Fruit fly (Drosophila melanogaster) whole organism, prepupa: Measurements from ENCODE around the gene sit.
A peak's percentile ranks its signal among the peaks of the same experiment; 100 is the strongest.

Experiments
- Blimp-1 ChIP-seq: fragments of 200-800 bp; sonication (Bioruptor generic); optimal IDR thresholded peaks from 3 replicates; lab custom pipeline; 2017; ENCODE audit warnings: missing biosample characterization, missing genetic modification characterization, mild to moderate bottlenecking, moderate library complexity, missing genetic modification reagents
- CG10669 ChIP-seq: fragments of 200-800 bp; sonication (Bioruptor generic); optimal IDR thresholded peaks from 3 replicates; lab custom pipeline; 2018; ENCODE audit warnings: missing biosample characterization, mild to moderate bottlenecking, missing genetic modification characterization, moderate library complexity
- CG11762 ChIP-seq: fragments of 200-800 bp; sonication (Bioruptor generic); optimal IDR thresholded peaks from 3 replicates; lab custom pipeline; 2016; ENCODE audit warnings: missing biosample characterization, missing genetic modification characterization; ENCODE audit not compliant: insufficient read depth
- CG15336 ChIP-seq: fragments of 200-800 bp; sonication (Bioruptor generic); IDR thresholded peaks from 2 replicates; pipeline ENCODE4 v1.3.6; 2022; ENCODE audit warnings: missing biosample characterization, missing genetic modification characterization
- CG1621 ChIP-seq: fragments of 200-800 bp; sonication (Bioruptor generic); optimal IDR thresholded peaks from 3 replicates; lab custom pipeline; 2018; ENCODE audit warnings: missing biosample characterization, mild to moderate bottlenecking, missing genetic modification characterization
- CG16779 ChIP-seq: fragments of 200-800 bp; sonication (Bioruptor generic); optimal IDR thresholded peaks from 3 replicates; lab custom pipeline; 2017; ENCODE audit warnings: missing biosample characterization, mild to moderate bottlenecking, missing genetic modification characterization
- CG31627 ChIP-seq: fragments of 200-800 bp; sonication (Bioruptor generic); optimal IDR thresholded peaks from 3 replicates; lab custom pipeline; 2016; ENCODE audit warnings: missing biosample characterization, missing genetic modification characterization
- CG32006 ChIP-seq: fragments of 200-800 bp; sonication (Bioruptor generic); optimal IDR thresholded peaks from 3 replicates; lab custom pipeline; 2017; ENCODE audit warnings: missing biosample characterization, mild to moderate bottlenecking, missing genetic modification characterization
- CG3919 ChIP-seq: fragments of 200-800 bp; sonication (Bioruptor generic); optimal IDR thresholded peaks from 3 replicates; lab custom pipeline; 2016; ENCODE audit warnings: missing biosample characterization, missing genetic modification characterization
- CG4318 ChIP-seq: fragments of 200-800 bp; sonication (Bioruptor generic); optimal IDR thresholded peaks from 3 replicates; lab custom pipeline; 2017; ENCODE audit warnings: missing biosample characterization, mild to moderate bottlenecking, missing genetic modification characterization
- CG6163 ChIP-seq: fragments of 200-800 bp; sonication (Bioruptor generic); IDR thresholded peaks from 3 replicates; pipeline ENCODE4 v1.3.6; 2022; ENCODE audit warnings: missing biosample characterization, missing genetic modification characterization
- CG6276 ChIP-seq: fragments of 200-800 bp; sonication (Bioruptor generic); optimal IDR thresholded peaks from 2 replicates; lab custom pipeline; 2017; ENCODE audit warnings: missing biosample characterization, mild to moderate bottlenecking, missing genetic modification characterization
- CG6792 ChIP-seq: fragments of 200-800 bp; sonication (Bioruptor generic); optimal IDR thresholded peaks from 3 replicates; lab custom pipeline; 2016; ENCODE audit warnings: missing biosample characterization, missing genetic modification characterization
- CG6808 ChIP-seq: fragments of 200-800 bp; sonication (Bioruptor generic); optimal IDR thresholded peaks from 3 replicates; lab custom pipeline; 2017; ENCODE audit warnings: missing biosample characterization, missing genetic modification characterization, mild to moderate bottlenecking, moderate library complexity, missing genetic modification reagents
- CG6854 ChIP-seq: fragments of 200-800 bp; sonication (Bioruptor generic); optimal IDR thresholded peaks from 2 replicates; lab custom pipeline; 2017; ENCODE audit warnings: missing biosample characterization, mild to moderate bottlenecking, missing genetic modification characterization
- CG7368 ChIP-seq: fragments of 200-800 bp; sonication (Bioruptor generic); optimal IDR thresholded peaks from 3 replicates; lab custom pipeline; 2016; ENCODE audit warnings: missing biosample characterization, missing genetic modification characterization
- CG8119 ChIP-seq: fragments of 200-800 bp; sonication (Bioruptor generic); IDR thresholded peaks from 3 replicates; pipeline ENCODE4 v1.3.6; 2022; ENCODE audit warnings: missing biosample characterization, missing genetic modification characterization
- CG9139 ChIP-seq: fragments of 200-800 bp; sonication (Bioruptor generic); optimal IDR thresholded peaks from 3 replicates; lab custom pipeline; 2017; ENCODE audit warnings: missing biosample characterization, mild to moderate bottlenecking, missing genetic modification characterization
- Eip75B ChIP-seq: fragments of 200-800 bp; sonication (Bioruptor generic); optimal IDR thresholded peaks from 3 replicates; lab custom pipeline; 2016; ENCODE audit warnings: missing biosample characterization, missing genetic modification characterization
- Eip78C ChIP-seq: fragments of 200-800 bp; sonication (Bioruptor generic); peaks from one replicate; lab custom pipeline; 2016; ENCODE audit warnings: missing biosample characterization, missing genetic modification characterization
- Eip93F ChIP-seq: fragments of 200-800 bp; sonication (Bioruptor generic); optimal IDR thresholded peaks from 2 replicates; lab custom pipeline; 2016; ENCODE audit warnings: missing biosample characterization, mild to moderate bottlenecking, missing genetic modification characterization
- Ets21C ChIP-seq: fragments of 200-800 bp; sonication (Bioruptor generic); optimal IDR thresholded peaks from 3 replicates; lab custom pipeline; 2016; ENCODE audit warnings: missing biosample characterization, missing genetic modification characterization
- Ets96B ChIP-seq: fragments of 200-800 bp; optimal IDR thresholded peaks from 2 replicates; lab custom pipeline; 2019; ENCODE audit warnings: missing biosample characterization, mild to moderate bottlenecking, missing genetic modification characterization, moderate library complexity
- Gug ChIP-seq: fragments of 200-800 bp; sonication (Bioruptor generic); IDR thresholded peaks from 2 replicates; pipeline ENCODE4 v1.3.6; 2022; ENCODE audit warnings: missing biosample characterization, missing genetic modification characterization
- Hr38 ChIP-seq: sonication (Bioruptor generic); optimal IDR thresholded peaks from 2 replicates; lab custom pipeline; 2016; ENCODE audit warnings: missing biosample characterization, missing genetic modification characterization
- Hr4 ChIP-seq: fragments of 200-800 bp; sonication (Bioruptor generic); optimal IDR thresholded peaks from 3 replicates; lab custom pipeline; 2016; ENCODE audit warnings: missing biosample characterization, missing genetic modification characterization
- Lpt ChIP-seq: fragments of 200-800 bp; sonication (Bioruptor generic); optimal IDR thresholded peaks from 3 replicates; lab custom pipeline; 2016; ENCODE audit warnings: missing biosample characterization, missing genetic modification characterization
- Met ChIP-seq: fragments of 200-800 bp; sonication (Bioruptor generic); optimal IDR thresholded peaks from 3 replicates; lab custom pipeline; 2016; ENCODE audit warnings: missing biosample characterization, missing genetic modification characterization
- OdsH ChIP-seq: fragments of 200-800 bp; sonication (Bioruptor generic); optimal IDR thresholded peaks from 3 replicates; lab custom pipeline; 2016; ENCODE audit warnings: missing biosample characterization, missing genetic modification characterization
- Smox ChIP-seq: fragments of 200-800 bp; sonication (Bioruptor generic); optimal IDR thresholded peaks from 3 replicates; lab custom pipeline; 2016; ENCODE audit warnings: missing biosample characterization, missing genetic modification characterization
- Sox14 ChIP-seq: fragments of 200-800 bp; sonication (Bioruptor generic); optimal IDR thresholded peaks from 3 replicates; lab custom pipeline; 2016; ENCODE audit warnings: missing biosample characterization, missing genetic modification characterization
- Sox15 ChIP-seq: fragments of 200-800 bp; sonication (Bioruptor generic); optimal IDR thresholded peaks from 3 replicates; lab custom pipeline; 2016; ENCODE audit warnings: missing biosample characterization, missing genetic modification characterization
- acj6 ChIP-seq: fragments of 200-800 bp; sonication (Bioruptor generic); optimal IDR thresholded peaks from 3 replicates; lab custom pipeline; 2016; ENCODE audit warnings: missing biosample characterization, missing genetic modification characterization
- cyc ChIP-seq: fragments of 200-800 bp; sonication (Bioruptor generic); optimal IDR thresholded peaks from 3 replicates; lab custom pipeline; 2016; ENCODE audit warnings: missing biosample characterization, missing genetic modification characterization
- dac ChIP-seq: fragments of 200-800 bp; sonication (Bioruptor generic); optimal IDR thresholded peaks from 2 replicates; lab custom pipeline; 2017; ENCODE audit warnings: missing biosample characterization, mild to moderate bottlenecking, missing genetic modification characterization
- dsx ChIP-seq: fragments of 200-800 bp; optimal IDR thresholded peaks from 3 replicates; lab custom pipeline; 2019; ENCODE audit warnings: missing biosample characterization, mild to moderate bottlenecking, missing genetic modification characterization, moderate library complexity; ENCODE audit not compliant: poor library complexity, severe bottlenecking
- eg ChIP-seq: fragments of 200-800 bp; sonication (Bioruptor generic); IDR thresholded peaks from 3 replicates; pipeline ENCODE4 v1.3.6; 2022; ENCODE audit warnings: missing biosample characterization, missing genetic modification characterization
- esn ChIP-seq: fragments of 200-800 bp; sonication (Bioruptor generic); optimal IDR thresholded peaks from 2 replicates; lab custom pipeline; 2016; ENCODE audit warnings: missing biosample characterization, mild to moderate bottlenecking, missing genetic modification characterization, moderate library complexity
- fkh ChIP-seq: fragments of 200-800 bp; sonication (Bioruptor generic); optimal IDR thresholded peaks from 3 replicates; lab custom pipeline; 2017; ENCODE audit warnings: missing biosample characterization, mild to moderate bottlenecking, missing genetic modification characterization, moderate library complexity
- net ChIP-seq: fragments of 200-800 bp; sonication (Bioruptor generic); optimal IDR thresholded peaks from 3 replicates; lab custom pipeline; 2016; ENCODE audit warnings: missing biosample characterization, missing genetic modification characterization
- pdm3 ChIP-seq: fragments of 200-800 bp; sonication (Bioruptor generic); optimal IDR thresholded peaks from 3 replicates; lab custom pipeline; 2016; ENCODE audit warnings: missing biosample characterization, missing genetic modification characterization
- salr ChIP-seq, 2 experiments: fragments of 200-800 bp; sonication (Bioruptor generic); optimal IDR thresholded peaks; 3 replicates each; lab custom pipeline; 2016 to 2018; ENCODE audit warnings: missing biosample characterization in 2 of 2, missing genetic modification characterization in 2 of 2, mild to moderate bottlenecking in 1 of 2
- ss ChIP-seq, 2 experiments: fragments of 200-800 bp; sonication (Bioruptor generic); optimal IDR thresholded peaks; 2 replicates in 1 of 2; 3 replicates in 1 of 2; lab custom pipeline; 2017 to 2018; ENCODE audit warnings: mild to moderate bottlenecking in 2 of 2, missing biosample characterization in 2 of 2, missing genetic modification characterization in 2 of 2, moderate library complexity in 1 of 2
- svp ChIP-seq: fragments of 200-800 bp; sonication (Bioruptor generic); peaks from one replicate; lab custom pipeline; 2016; ENCODE audit warnings: missing biosample characterization, missing genetic modification characterization
- vri ChIP-seq: fragments of 200-800 bp; sonication (Bioruptor generic); optimal IDR thresholded peaks from 3 replicates; lab custom pipeline; 2016; ENCODE audit warnings: missing biosample characterization, mild to moderate bottlenecking, missing genetic modification characterization

sit gene

DNA sequence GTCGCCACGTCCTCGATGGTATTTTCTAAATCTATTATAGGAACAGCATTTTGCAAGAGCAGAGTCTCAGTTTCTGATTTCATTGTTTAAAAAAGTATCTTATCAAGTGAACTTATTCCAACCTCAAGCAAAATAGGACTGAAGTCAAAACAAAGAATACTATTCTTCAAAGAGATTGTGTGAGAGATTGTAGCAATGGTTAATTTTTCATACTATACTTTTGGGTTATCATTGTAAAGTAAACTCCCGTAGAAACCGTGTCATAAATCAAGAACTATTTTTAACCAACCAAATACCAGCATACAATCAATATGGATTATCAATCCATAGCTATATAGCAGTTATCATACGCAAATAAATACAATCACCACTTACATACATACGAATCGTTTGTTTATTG lies 30.6 kb downstream of the sit start, which contains the start of gene CG33093:
Gene CG33093, minus strand, starts transcription at position 122 of the 400 bp plus-strand sequence.
- TF ChIP-seq acj6 (GFP tag; lab: Kevin White, UChicago) (no peak), Eip78C (GFP tag; lab: Kevin White, UChicago) (peak; percentile 47), CG10669 (GFP tag; lab: Kevin White, UChicago) (no peak), Sox14 (peak; percentile 59), salr (GFP tag; optimal IDR thresholded peaks at IDR 0.05; lab: Kevin White, UChicago) (no peak), Smox (GFP tag; lab: Kevin White, UChicago) (no peak), svp (GFP tag; lab: Kevin White, UChicago) (peak; percentile 45), CG6276 (GFP tag; lab: Kevin White, UChicago) (no peak)

DNA sequence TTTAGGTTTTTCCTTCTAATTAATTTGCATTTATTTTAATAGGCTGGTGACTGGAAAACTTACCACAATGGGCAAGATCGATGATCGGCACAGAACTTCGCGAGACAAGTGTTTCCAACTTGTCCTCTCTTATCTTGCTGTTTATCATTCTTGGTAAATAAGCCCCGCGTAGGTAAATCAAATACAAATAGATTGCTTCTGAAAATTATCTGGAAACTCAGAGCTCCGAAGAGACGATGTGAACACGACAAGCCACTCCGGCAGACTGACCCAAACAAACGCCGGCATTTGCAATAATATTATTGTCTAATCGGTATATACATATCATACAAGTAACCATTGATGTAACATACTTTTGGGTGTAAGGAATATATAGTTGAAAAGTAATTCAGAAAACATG lies 32.1 kb downstream of the sit start, which contains the start of gene CG33099:
Gene CG33099, minus strand, starts transcription at position 268 of the 400 bp plus-strand sequence.
- TF ChIP-seq CG6808 (GFP tag; lab: Kevin White, UChicago) (no peak), Blimp-1 (GFP tag; lab: Kevin White, UChicago) (no peak), Smox (GFP tag; lab: Kevin White, UChicago) (no peak), CG10669 (GFP tag; lab: Kevin White, UChicago) (peak; percentile 19), CG6792 (GFP tag; lab: Kevin White, UChicago) (peak; percentile 0), CG8119 (GFP tag; lab: Robert Waterston, UW) (no peak), salr (GFP tag; optimal IDR thresholded peaks at IDR 0.05; lab: Kevin White, UChicago) (no peak), Met (GFP tag; lab: Kevin White, UChicago) (peak; percentile 14), esn (GFP tag; lab: Kevin White, UChicago) (peak; percentile 12), eg (peak; percentile 19; the same call in 2 of the 3 replicates), Ets96B (tag; lab: Kevin White, UChicago) (no peak), Ets21C (GFP tag; lab: Kevin White, UChicago) (no peak), Hr38 (GFP tag; lab: Kevin White, UChicago) (no peak), Hr4 (GFP tag; lab: Kevin White, UChicago) (no peak), CG6276 (GFP tag; lab: Kevin White, UChicago) (no peak), ss (GFP tag; optimal IDR thresholded peaks at IDR 0.05; lab: Kevin White, UChicago) (peak in 1 of 2 experiments; percentile 26), CG31627 (GFP tag; lab: Kevin White, UChicago) (no peak), Eip78C (GFP tag; lab: Kevin White, UChicago) (peak; percentile 80), CG1621 (tag; lab: Kevin White, UChicago) (no peak), fkh (GFP tag; lab: Kevin White, UChicago) (peak; percentile 97), OdsH (peak; percentile 20), acj6 (GFP tag; lab: Kevin White, UChicago) (peak; percentile 0), CG6163 (peak; percentile 55), net (GFP tag; lab: Kevin White, UChicago) (peak; percentile 3), dac (no peak), CG9139 (GFP tag; lab: Kevin White, UChicago) (no peak), CG15336 (GFP tag; lab: Robert Waterston, UW) (0 out of 2 replicates have a peak, but pooled peaks have one; percentile 8), CG4318 (GFP tag; lab: Kevin White, UChicago) (no peak), dsx (no peak), CG32006 (no peak), CG16779 (tag; lab: Kevin White, UChicago) (no peak), Sox15 (no peak), Gug (GFP tag; lab: Robert Waterston, UW) (peak; percentile 25; the same call in 1 of the 2 replicates), CG7368 (GFP tag; lab: Kevin White, UChicago) (peak; percentile 6), Lpt (GFP tag; lab: Kevin White, UChicago) (no peak), vri (peak; percentile 82), CG3919 (GFP tag; lab: Kevin White, UChicago) (peak; percentile 32), Eip75B (GFP tag; lab: Kevin White, UChicago) (no peak), Sox14 (peak; percentile 10), pdm3 (GFP tag; lab: Kevin White, UChicago) (peak; percentile 8), CG6854 (GFP tag; lab: Kevin White, UChicago) (peak; percentile 4), cyc (GFP tag; lab: Kevin White, UChicago) (no peak), Eip93F (GFP tag; lab: Kevin White, UChicago) (no peak), CG11762 (GFP tag; lab: Kevin White, UChicago) (no peak)
- TF ChIP-seq, all 60 proteins: peak for 20
